Worm (Caenorhabditis elegans): ENCODE results near the gene amx-3.

The amx-3 gene

ce11 chrV:20868329-20868728 is 35.2 kb downstream of the amx-3 start, which contains the start of gene F31D4.8:
Gene F31D4.8 (minus strand): TSS chrV:20868429.
- no peak for TF ChIP-seq rnt-1 (tag; optimal IDR thresholded peaks at IDR 0.05)
- no peak for TF ChIP-seq pax-1 (tag; optimal IDR thresholded peaks at IDR 0.05)

ce11 chrV:20866406-20866805 is 37.1 kb downstream of the amx-3 start:
- TF ChIP-seq mec-3 (tag; optimal IDR thresholded peaks at IDR 0.05; ENCODE audit: borderline replicate concordance) (no peak), F13H6.1 (tag; optimal IDR thresholded peaks at IDR 0.05) (no peak), pax-1 (tag; optimal IDR thresholded peaks at IDR 0.05) (no peak), unc-86 (tag; optimal IDR thresholded peaks at IDR 0.05) (no peak), fkh-6 (tag; optimal IDR thresholded peaks at IDR 0.05) (no peak)

- TF ChIP-seq unc-42 (tag; optimal IDR thresholded peaks at IDR 0.05) (no peak), sdc-2 (tag; optimal IDR thresholded peaks at IDR 0.05) (no peak), nhr-11 (tag; optimal IDR thresholded peaks at IDR 0.05) (no peak), ceh-14 (tag; optimal IDR thresholded peaks at IDR 0.05) (no peak), unc-3 (GFP tag; conservative IDR thresholded peaks at IDR 0.05) (no peak), unc-3 (tag; optimal IDR thresholded peaks at IDR 0.05) (no peak), eyg-1 (tag; optimal IDR thresholded peaks at IDR 0.05) (no peak), ceh-22 (tag; optimal IDR thresholded peaks at IDR 0.05) (no peak), ceh-18 (tag; optimal IDR thresholded peaks at IDR 0.05) (no peak), hlh-30 (tag; optimal IDR thresholded peaks at IDR 0.05; ENCODE audit: insufficient read depth) (no peak), elt-2 (tag; optimal IDR thresholded peaks at IDR 0.05) (no peak), che-1 (tag; optimal IDR thresholded peaks at IDR 0.05) (no peak), ref-2 (tag; optimal IDR thresholded peaks at IDR 0.05) (no peak), ceh-34 (tag; optimal IDR thresholded peaks at IDR 0.05) (no peak), dmd-4 (tag; optimal IDR thresholded peaks at IDR 0.05; ENCODE audit: borderline replicate concordance) (no peak), unc-55 (GFP tag; optimal IDR thresholded peaks at IDR 0.05) (no peak), dve-1 (tag; optimal IDR thresholded peaks at IDR 0.05) (no peak), T23F11.4 (GFP tag; optimal IDR thresholded peaks at IDR 0.05) (no peak), nhr-232 (tag; optimal IDR thresholded peaks at IDR 0.05) (no peak), syd-9 (tag; optimal IDR thresholded peaks at IDR 0.05) (no peak), pat-9 (tag; optimal IDR thresholded peaks at IDR 0.05) (no peak)
Measured at ce11 chrV:20862681-20863080, 40.8 kb downstream of the amx-3 start, which contains the start of gene twk-35. Gene twk-35 (plus strand): TSS chrV:20862981.

DNA sequence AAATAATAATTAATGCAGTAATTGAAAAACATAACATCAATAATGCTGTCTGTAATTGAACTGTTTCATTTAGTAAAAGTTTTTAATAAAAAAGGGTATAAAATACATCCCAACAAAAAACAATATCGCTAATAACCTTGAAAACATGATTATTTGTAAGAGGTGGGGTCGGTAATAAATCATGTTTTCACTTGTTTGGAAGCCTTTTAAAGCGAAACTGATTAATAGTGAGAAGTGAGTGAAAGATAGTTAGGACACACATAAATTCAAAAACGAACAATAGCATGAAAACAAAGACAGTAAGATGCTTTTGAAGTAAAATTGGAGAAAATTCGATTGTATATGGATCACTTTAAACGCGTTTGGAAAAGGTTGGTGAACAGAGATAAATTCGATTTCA is 42.4 kb downstream of the amx-3 start, which contains the start of gene try-4:
try-4 (minus strand) TSS at position 74 of the 400 bp plus-strand sequence.
- TF ChIP-seq ceh-6 (GFP tag; optimal IDR thresholded peaks at IDR 0.05) (no peak), ceh-19 (GFP tag; optimal IDR thresholded peaks at IDR 0.05) (no peak), elt-2 (tag; optimal IDR thresholded peaks at IDR 0.05) (no peak), eyg-1 (tag; optimal IDR thresholded peaks at IDR 0.05) (no peak), fkh-6 (tag; optimal IDR thresholded peaks at IDR 0.05) (no peak), hlh-13 (GFP tag; optimal IDR thresholded peaks at IDR 0.05) (no peak), npax-4 (tag; optimal IDR thresholded peaks at IDR 0.05) (no peak), hlh-15 (tag; optimal IDR thresholded peaks at IDR 0.05) (no peak), pag-3 (tag; optimal IDR thresholded peaks at IDR 0.05; ENCODE audit: borderline replicate concordance) (no peak), ceh-24 (tag; optimal IDR thresholded peaks at IDR 0.05) (no peak), unc-3 (GFP tag; conservative IDR thresholded peaks at IDR 0.05) (no peak), unc-3 (tag; optimal IDR thresholded peaks at IDR 0.05) (no peak), hlh-30 (tag; optimal IDR thresholded peaks at IDR 0.05; ENCODE audit: insufficient read depth) (no peak), C38D4.7 (GFP tag; optimal IDR thresholded peaks at IDR 0.05) (no peak), hlh-6 (tag; optimal IDR thresholded peaks at IDR 0.05) (no peak), sox-4 (tag; optimal IDR thresholded peaks at IDR 0.05) (no peak), elt-4 (tag; optimal IDR thresholded peaks at IDR 0.05) (no peak)
